Worm (Caenorhabditis elegans) whole organism, young adult: ENCODE data around the gene glb-29.

ENCODE experiments used
- B0035.1 ChIP-seq: sonication (generic microtip); optimal IDR thresholded peaks from 2 replicates; lab custom pipeline; 2016; ENCODE audit warnings: missing genetic modification characterization, mild to moderate bottlenecking, missing compliant biosample characterization, missing genotype, missing genetic modification reagents
- D2030.7 ChIP-seq: fragments of 200-800 bp; sonication (Bioruptor generic); IDR thresholded peaks from 2 replicates; pipeline ENCODE4 v1.3.6; 2022; ENCODE audit warnings: missing genetic modification reagents, missing genetic modification characterization, missing compliant biosample characterization
- F33H1.4 ChIP-seq: fragments of 200-800 bp; sonication (Bioruptor generic); IDR thresholded peaks from 2 replicates; pipeline ENCODE4 v1.3.6; 2022; ENCODE audit warnings: missing genetic modification reagents, missing genetic modification characterization, missing compliant biosample characterization
- F37B4.10 ChIP-seq: fragments of 200-800 bp; sonication (Bioruptor generic); IDR thresholded peaks from 2 replicates; pipeline ENCODE4 v1.3.6; 2022; ENCODE audit warnings: missing genetic modification characterization, missing compliant biosample characterization
- F55B11.4 ChIP-seq: sonication (generic microtip); optimal IDR thresholded peaks from 2 replicates; lab custom pipeline; 2016; ENCODE audit warnings: missing compliant biosample characterization, missing genetic modification characterization, borderline replicate concordance; ENCODE audit not compliant: insufficient read depth
- F57A8.1 ChIP-seq: fragments of 200-800 bp; sonication (Bioruptor generic); optimal IDR thresholded peaks from 2 replicates; lab custom pipeline; 2018; ENCODE audit warnings: mild to moderate bottlenecking, missing genetic modification characterization, moderate library complexity, missing compliant biosample characterization
- K11D2.4 ChIP-seq: fragments of 200-800 bp; sonication (Bioruptor generic); IDR thresholded peaks from 2 replicates; pipeline ENCODE4 v1.3.6; 2022; ENCODE audit warnings: missing genetic modification reagents, missing genetic modification characterization, missing compliant biosample characterization
- T07F8.4 ChIP-seq: sonication (generic microtip); optimal IDR thresholded peaks from 2 replicates; lab custom pipeline; 2016; ENCODE audit warnings: mild to moderate bottlenecking, missing genetic modification characterization, moderate library complexity, missing compliant biosample characterization
- Y56A3A.18 ChIP-seq: fragments of 200-800 bp; sonication (Bioruptor generic); IDR thresholded peaks from 2 replicates; pipeline ENCODE4 v1.3.6; 2022; ENCODE audit warnings: missing genetic modification reagents, missing genetic modification characterization, missing compliant biosample characterization
- Y67H2A.10 ChIP-seq: fragments of 200-800 bp; sonication (Bioruptor generic); conservative IDR thresholded peaks from 2 replicates; pipeline ENCODE4 v1.3.6; 2022; ENCODE audit warnings: missing genetic modification reagents, missing genetic modification characterization, missing compliant biosample characterization
- ZK185.1 ChIP-seq: sonication (generic microtip); optimal IDR thresholded peaks from 2 replicates; lab custom pipeline; 2016; ENCODE audit warnings: mild to moderate bottlenecking, missing genetic modification characterization, missing compliant biosample characterization; ENCODE audit not compliant: poor library complexity, severe bottlenecking
- akir-1 ChIP-seq: fragments of 200-800 bp; sonication (Bioruptor generic); optimal IDR thresholded peaks from 2 replicates; lab custom pipeline; 2018; ENCODE audit warnings: mild to moderate bottlenecking, missing genetic modification characterization, moderate library complexity, missing compliant biosample characterization
- ama-1 ChIP-seq, 3 experiments: fragments of 150-350 bp in 1 of 3; sonication (generic microtip) in 2 of 3; optimal IDR thresholded peaks; 2 replicates each; lab custom pipeline; 2014 to 2018; ENCODE audit warnings: missing biosample characterization in 2 of 3, missing genetic modification characterization in 2 of 3, missing genetic modification reagents in 2 of 3
- attf-3 ChIP-seq: fragments of 200-800 bp; sonication (Bioruptor generic); conservative IDR thresholded peaks from 2 replicates; pipeline ENCODE4 v1.3.6; 2022; ENCODE audit warnings: missing genetic modification reagents, missing genetic modification characterization, missing compliant biosample characterization
- attf-6 ChIP-seq: fragments of 200-800 bp; sonication (Bioruptor generic); IDR thresholded peaks from 2 replicates; pipeline ENCODE4 v1.3.6; 2022; ENCODE audit warnings: missing genetic modification reagents, missing genetic modification characterization, missing compliant biosample characterization
- bed-1 ChIP-seq: fragments of 200-800 bp; sonication (Bioruptor generic); IDR thresholded peaks from 2 replicates; pipeline ENCODE4 v1.3.6; 2022; ENCODE audit warnings: missing genetic modification reagents, missing genetic modification characterization, missing compliant biosample characterization
- ccch-3 ChIP-seq: fragments of 200-800 bp; sonication (Bioruptor generic); optimal IDR thresholded peaks from 2 replicates; lab custom pipeline; 2018; ENCODE audit warnings: mild to moderate bottlenecking, missing genetic modification characterization, missing compliant biosample characterization
- cebp-1 ChIP-seq, 2 experiments: fragments of 200-800 bp in 1 of 2; sonication (Bioruptor generic) in 1 of 2; sonication (generic microtip) in 1 of 2; IDR thresholded peaks in 1 of 2; optimal IDR thresholded peaks in 1 of 2; 2 replicates each; pipeline versions ENCODE4 v1.3.6 to Lab custom; 2017 to 2022; ENCODE audit warnings: missing compliant biosample characterization in 2 of 2, missing genetic modification characterization in 2 of 2, mild to moderate bottlenecking in 1 of 2, missing genetic modification reagents in 1 of 2, moderate library complexity in 1 of 2
- ceh-100 ChIP-seq: fragments of 200-800 bp; sonication (Bioruptor generic); IDR thresholded peaks from 2 replicates; pipeline ENCODE4 v1.3.6; 2022; ENCODE audit warnings: missing genetic modification reagents, missing genetic modification characterization, missing compliant biosample characterization
- efl-1 ChIP-seq: fragments of 150-350 bp; optimal IDR thresholded peaks from 2 replicates; lab custom pipeline; 2014; ENCODE audit warnings: missing biosample characterization, missing genetic modification reagents, missing genetic modification characterization
- ekl-4 ChIP-seq: fragments of 200-800 bp; sonication (Bioruptor generic); IDR thresholded peaks from 2 replicates; pipeline ENCODE4 v1.3.6; 2022; ENCODE audit warnings: missing genetic modification reagents, missing genetic modification characterization, missing compliant biosample characterization
- ets-4 ChIP-seq: fragments of 200-800 bp; sonication (Bioruptor generic); optimal IDR thresholded peaks from 2 replicates; lab custom pipeline; 2018; ENCODE audit warnings: mild to moderate bottlenecking, missing genetic modification characterization, missing compliant biosample characterization
- fkh-3 ChIP-seq: sonication (generic microtip); optimal IDR thresholded peaks from 2 replicates; lab custom pipeline; 2016; ENCODE audit warnings: mild to moderate bottlenecking, missing genetic modification characterization, missing compliant biosample characterization
- him-1 ChIP-seq: sonication (generic microtip); optimal IDR thresholded peaks from 2 replicates; lab custom pipeline; 2016; ENCODE audit warnings: missing genotype, missing genetic modification reagents, missing genetic modification characterization, missing compliant biosample characterization
- hlh-12 ChIP-seq: sonication (generic microtip); optimal IDR thresholded peaks from 2 replicates; lab custom pipeline; 2016; ENCODE audit warnings: missing genetic modification characterization, missing compliant biosample characterization
- hlh-26 ChIP-seq: fragments of 200-800 bp; sonication (Bioruptor generic); conservative IDR thresholded peaks from 2 replicates; pipeline ENCODE4 v1.3.6; 2022; ENCODE audit warnings: missing genetic modification reagents, missing genetic modification characterization, missing compliant biosample characterization
- lin-26 ChIP-seq: fragments of 200-800 bp; sonication (Bioruptor generic); IDR thresholded peaks from 2 replicates; pipeline ENCODE4 v1.3.6; 2022; ENCODE audit warnings: missing genetic modification reagents, missing genetic modification characterization, missing compliant biosample characterization
- lin-40 ChIP-seq: sonication (generic microtip); optimal IDR thresholded peaks from 2 replicates; lab custom pipeline; 2016; ENCODE audit warnings: missing genetic modification characterization, mild to moderate bottlenecking, missing compliant biosample characterization, missing genotype, missing genetic modification reagents
- madf-3 ChIP-seq: fragments of 200-800 bp; sonication (Bioruptor generic); IDR thresholded peaks from 2 replicates; pipeline ENCODE4 v1.3.6; 2022; ENCODE audit warnings: missing genetic modification reagents, missing genetic modification characterization, missing compliant biosample characterization
- madf-6 ChIP-seq: fragments of 200-800 bp; sonication (Bioruptor generic); IDR thresholded peaks from 2 replicates; pipeline ENCODE4 v1.3.6; 2022; ENCODE audit warnings: missing genetic modification reagents, missing genetic modification characterization, missing compliant biosample characterization
- mcd-1 ChIP-seq: fragments of 200-800 bp; sonication (Bioruptor generic); IDR thresholded peaks from 2 replicates; pipeline ENCODE4 v1.3.6; 2022; ENCODE audit warnings: missing genetic modification reagents, missing genetic modification characterization, missing compliant biosample characterization
- nfya-1 ChIP-seq: sonication (generic microtip); optimal IDR thresholded peaks from 2 replicates; lab custom pipeline; 2017; ENCODE audit warnings: antibody characterized with exemption, missing compliant biosample characterization, missing genetic modification characterization, borderline replicate concordance; ENCODE audit not compliant: insufficient read depth
- nfyb-1 ChIP-seq: fragments of 200-800 bp; sonication (Bioruptor generic); IDR thresholded peaks from 2 replicates; pipeline ENCODE4 v1.3.6; 2022; ENCODE audit warnings: missing genetic modification reagents, missing genetic modification characterization, missing compliant biosample characterization
- nhr-179 ChIP-seq: sonication (generic microtip); optimal IDR thresholded peaks from 2 replicates; lab custom pipeline; 2016; ENCODE audit warnings: mild to moderate bottlenecking, missing genetic modification characterization, missing compliant biosample characterization
- nhr-90 ChIP-seq: sonication (generic microtip); optimal IDR thresholded peaks from 2 replicates; lab custom pipeline; 2016; ENCODE audit warnings: missing genotype, mild to moderate bottlenecking, missing genetic modification characterization, missing compliant biosample characterization
- pbrm-1 ChIP-seq: fragments of 200-800 bp; sonication (Bioruptor generic); IDR thresholded peaks from 2 replicates; pipeline ENCODE4 v1.3.6; 2022; ENCODE audit warnings: missing genetic modification reagents, missing genetic modification characterization, missing compliant biosample characterization
- rec-8 ChIP-seq, 2 experiments: sonication (generic microtip); optimal IDR thresholded peaks; 2 replicates each; lab custom pipeline; 2016; ENCODE audit warnings: mild to moderate bottlenecking in 2 of 2, missing genetic modification characterization in 2 of 2, missing genetic modification reagents in 2 of 2, missing genotype in 2 of 2, missing biosample characterization in 1 of 2, missing compliant biosample characterization in 1 of 2, moderate library complexity in 1 of 2
- snpc-1.1 ChIP-seq: sonication (generic microtip); optimal IDR thresholded peaks from 2 replicates; lab custom pipeline; 2017; ENCODE audit warnings: missing genetic modification characterization, mild to moderate bottlenecking, missing compliant biosample characterization, antibody characterized with exemption, moderate library complexity, missing genotype, missing genetic modification reagents; ENCODE audit not compliant: insufficient read depth
- snpc-1.3 ChIP-seq: sonication (generic microtip); optimal IDR thresholded peaks from 2 replicates; lab custom pipeline; 2017; ENCODE audit warnings: missing genetic modification characterization, mild to moderate bottlenecking, missing compliant biosample characterization, antibody characterized with exemption, moderate library complexity, missing genotype, missing genetic modification reagents; ENCODE audit not compliant: insufficient read depth
- snpc-3.4 ChIP-seq: sonication (generic microtip); optimal IDR thresholded peaks from 2 replicates; lab custom pipeline; 2017; ENCODE audit warnings: missing genetic modification characterization, mild to moderate bottlenecking, missing compliant biosample characterization, antibody characterized with exemption, moderate library complexity, missing genotype, missing genetic modification reagents
- sptf-2 ChIP-seq: fragments of 200-800 bp; sonication (Bioruptor generic); optimal IDR thresholded peaks from 2 replicates; lab custom pipeline; 2018; ENCODE audit warnings: mild to moderate bottlenecking, missing genetic modification characterization, missing compliant biosample characterization
- tbx-9 ChIP-seq: sonication (generic microtip); optimal IDR thresholded peaks from 2 replicates; lab custom pipeline; 2016; ENCODE audit warnings: borderline replicate concordance, missing genetic modification characterization, inconsistent platforms, missing compliant biosample characterization
- zfh-2 ChIP-seq: fragments of 200-800 bp; sonication (Bioruptor generic); conservative IDR thresholded peaks from 2 replicates; pipeline ENCODE4 v1.3.6; 2022; ENCODE audit warnings: missing genetic modification reagents, missing genetic modification characterization, missing compliant biosample characterization
- zim-3 ChIP-seq: sonication (generic microtip); optimal IDR thresholded peaks from 2 replicates; lab custom pipeline; 2017; ENCODE audit warnings: mild to moderate bottlenecking, missing genetic modification characterization, moderate library complexity, missing compliant biosample characterization
- ztf-6 ChIP-seq: fragments of 200-800 bp; sonication (Bioruptor generic); IDR thresholded peaks from 2 replicates; pipeline ENCODE4 v1.3.6; 2022; ENCODE audit warnings: missing genetic modification reagents, missing genetic modification characterization, missing compliant biosample characterization

The glb-29 gene

DNA sequence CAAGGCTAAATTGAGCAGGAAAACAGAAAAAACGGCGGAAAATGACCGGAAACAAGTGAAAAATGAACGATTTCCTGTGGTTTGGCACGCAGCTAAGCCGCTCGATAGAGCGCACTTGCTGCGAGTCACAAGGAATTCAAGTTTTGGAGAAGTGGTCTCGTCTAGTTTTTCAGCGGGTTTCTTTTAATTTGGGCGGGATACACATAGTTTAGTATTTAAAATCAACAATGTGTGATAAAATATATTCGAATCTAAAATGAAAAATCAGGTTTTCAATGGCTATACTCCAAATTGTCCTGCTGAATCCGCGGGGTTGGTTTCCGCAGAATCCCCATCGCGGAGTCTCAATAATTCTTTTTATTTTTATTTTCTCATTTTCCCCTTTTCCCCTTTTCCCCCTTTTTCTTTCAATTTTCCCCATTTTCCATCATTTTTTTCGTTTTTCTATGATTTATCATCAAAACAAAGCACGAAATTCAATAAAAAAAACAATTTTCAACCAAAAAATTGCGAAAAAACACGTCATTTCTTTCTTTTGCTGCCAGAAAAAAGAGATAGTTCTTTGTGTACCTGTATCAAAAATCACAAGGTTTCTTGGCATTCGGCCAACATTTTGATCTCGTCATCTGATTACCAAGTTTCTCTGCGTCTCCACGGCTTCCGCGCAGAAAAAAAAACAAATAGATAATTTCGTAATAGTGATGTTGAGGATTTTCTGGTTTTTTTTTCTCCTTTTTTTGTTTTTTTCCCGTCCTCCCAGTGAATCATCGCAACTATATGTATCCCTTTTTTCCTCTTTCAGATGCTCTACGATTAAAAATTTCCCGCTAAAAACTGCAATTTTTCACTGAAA is 33.5 kb downstream of the glb-29 start, which contains the start of gene ippk-1 (continued):
- TF ChIP-seq ekl-4 (GFP tag; lab: Robert Waterston, UW) (no peak), F55B11.4 (tag; lab: Kevin White, UChicago) (no peak), snpc-1.3 (tag; lab: Kevin White, UChicago) (no peak), B0035.1 (tag; lab: Kevin White, UChicago) (no peak), fkh-3 (tag; lab: Kevin White, UChicago) (no peak), tbx-9 (tag; lab: Kevin White, UChicago) (no peak), nfya-1 (tag; lab: Kevin White, UChicago) (no peak), pbrm-1 (GFP tag; lab: Robert Waterston, UW) (no peak), F33H1.4 (GFP tag; lab: Robert Waterston, UW) (no peak), lin-26 (0 out of 2 replicates have a peak, but pooled peaks have one; percentile 11), K11D2.4 (GFP tag; lab: Robert Waterston, UW) (peak; percentile 68), rec-8 (tag; optimal IDR thresholded peaks at IDR 0.05; lab: Kevin White, UChicago) (no peak), nhr-90 (tag; lab: Kevin White, UChicago) (no peak), nhr-179 (tag; lab: Kevin White, UChicago) (no peak), mcd-1 (GFP tag; lab: Robert Waterston, UW) (peak; percentile 86), D2030.7 (GFP tag; lab: Robert Waterston, UW) (peak; percentile 41), sptf-2 (GFP tag; lab: Kevin White, UChicago) (no peak), ZK185.1 (tag; lab: Kevin White, UChicago) (no peak), bed-1 (no peak), madf-6 (GFP tag; lab: Robert Waterston, UW) (no peak), T07F8.4 (tag; lab: Kevin White, UChicago) (no peak), zfh-2 (GFP tag; lab: Robert Waterston, UW) (no peak), attf-3 (GFP tag; lab: Robert Waterston, UW) (no peak), him-1 (tag; lab: Kevin White, UChicago) (no peak), hlh-12 (tag; lab: Kevin White, UChicago) (no peak), ccch-3 (no peak), attf-6 (no peak), nfyb-1 (GFP tag; lab: Robert Waterston, UW) (no peak), zim-3 (no peak), lin-40 (tag; lab: Kevin White, UChicago) (peak; percentile 69), F37B4.10 (no peak), ztf-6 (GFP tag; lab: Robert Waterston, UW) (no peak), Y67H2A.10 (GFP tag; lab: Robert Waterston, UW) (no peak), efl-1 (no peak), ets-4 (no peak)

DNA sequence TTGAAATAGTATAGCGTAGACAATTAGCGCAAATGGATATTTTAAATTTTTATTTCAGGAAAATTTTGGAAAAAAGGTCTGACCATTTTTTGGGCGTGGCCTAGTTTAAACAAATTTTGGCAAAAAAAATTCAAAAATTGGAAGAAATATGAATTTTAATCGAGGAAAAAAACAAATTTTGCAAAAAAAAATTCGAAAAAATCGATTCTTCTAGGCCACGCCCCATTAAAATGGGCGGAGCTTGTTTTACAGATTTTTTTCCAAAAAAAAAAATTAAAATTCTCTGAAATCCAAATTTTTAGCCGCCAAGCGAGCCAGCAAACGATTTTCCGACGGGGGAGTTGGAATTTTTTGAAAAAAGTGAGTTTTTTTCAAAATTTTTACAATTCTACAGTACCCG is 40.4 kb downstream of the glb-29 start, which contains the start of gene nadk-2:
nadk-2 (plus strand) TSS at position 301 of the 400 bp plus-strand sequence.
- TF ChIP-seq hlh-26 (GFP tag; lab: Robert Waterston, UW) (no peak), Y56A3A.18 (no peak), ama-1 (optimal IDR thresholded peaks at IDR 0.05; lab: Kevin White, UChicago) (no peak), ama-1 (GFP tag; optimal IDR thresholded peaks at IDR 0.05; lab: Kevin White, UChicago) (no peak), rec-8 (tag; optimal IDR thresholded peaks at IDR 0.05; lab: Kevin White, UChicago) (no peak), akir-1 (GFP tag; lab: Kevin White, UChicago) (no peak), bed-1 (no peak), F57A8.1 (GFP tag; lab: Kevin White, UChicago) (no peak), madf-3 (GFP tag; lab: Robert Waterston, UW) (no peak), snpc-3.4 (tag; lab: Kevin White, UChicago) (no peak), ceh-100 (no peak), cebp-1 (GFP tag; IDR thresholded peaks at IDR 0.05; lab: Robert Waterston, UW) (no peak), cebp-1 (tag; optimal IDR thresholded peaks at IDR 0.05; lab: Kevin White, UChicago) (no peak), snpc-1.1 (no peak), ekl-4 (GFP tag; lab: Robert Waterston, UW) (no peak)
